Worm (Caenorhabditis elegans) whole organism, L1 larva: ENCODE data around the gene air-1.

ENCODE experiments used
- ama-1 ChIP-seq: fragments of 150-350 bp; optimal IDR thresholded peaks from 2 replicates; lab custom pipeline; 2014
- ces-1 ChIP-seq: fragments of 150-350 bp; optimal IDR thresholded peaks from 2 replicates; lab custom pipeline; 2014; ENCODE audit warnings: missing biosample characterization, missing genetic modification reagents, missing genetic modification characterization
- egl-27 ChIP-seq, 2 experiments: fragments of 150-350 bp in 1 of 2; sonication (generic microtip); optimal IDR thresholded peaks; 3 replicates each; lab custom pipeline; 2017 to 2018; ENCODE audit warnings: missing biosample characterization in 2 of 2, missing genetic modification characterization in 2 of 2, missing genetic modification reagents in 2 of 2
- mef-2 ChIP-seq: fragments of 150-350 bp; optimal IDR thresholded peaks from 2 replicates; lab custom pipeline; 2014; ENCODE audit warnings: missing biosample characterization, missing genetic modification characterization
- snpc-4 ChIP-seq: fragments of 150-350 bp; optimal IDR thresholded peaks from 2 replicates; lab custom pipeline; 2014; ENCODE audit warnings: missing biosample characterization, missing genetic modification characterization
- snu-23 ChIP-seq: sonication (generic microtip); optimal IDR thresholded peaks from 2 replicates; lab custom pipeline; 2016; ENCODE audit warnings: missing genetic modification characterization, missing compliant biosample characterization
- swsn-7 ChIP-seq: sonication (generic microtip); optimal IDR thresholded peaks from 2 replicates; lab custom pipeline; 2016; ENCODE audit warnings: missing genetic modification characterization, missing compliant biosample characterization
- zag-1 ChIP-seq: fragments of 150-350 bp; optimal IDR thresholded peaks from 2 replicates; lab custom pipeline; 2014; ENCODE audit warnings: missing biosample characterization, missing genetic modification characterization
- ztf-11 ChIP-seq, 2 experiments: sonication (generic microtip); optimal IDR thresholded peaks; 2 replicates each; lab custom pipeline; 2016 to 2017; ENCODE audit warnings: missing genetic modification characterization in 2 of 2, missing biosample characterization in 1 of 2, missing compliant biosample characterization in 1 of 2

ce11 chrV:8190016-8190415 lies 31.3 kb upstream of the air-1 start, which contains the start of gene F20D6.12:
- TF ChIP-seq ztf-11 (tag; optimal IDR thresholded peaks at IDR 0.05; lab: Kevin White, UChicago) (no peak), mef-2 (tag; lab: Kevin White, UChicago) (no peak), ama-1 (lab: Kevin White, UChicago) (no peak), snpc-4 (no peak), snu-23 (GFP tag; lab: Kevin White, UChicago) (no peak), swsn-7 (no peak), egl-27 (tag; optimal IDR thresholded peaks at IDR 0.05; lab: Kevin White, UChicago) (no peak), zag-1 (tag; lab: Kevin White, UChicago) (no peak), ces-1 (no peak)
